Worm (Caenorhabditis elegans) whole organism, L1 larva: ENCODE measurements around the gene srh-56.

Source experiments
- fos-1 ChIP-seq: fragments of 150-350 bp; optimal IDR thresholded peaks from 2 replicates; lab custom pipeline; 2014; ENCODE audit warnings: missing biosample characterization, missing genetic modification characterization
- nhr-85 ChIP-seq: sonication (generic microtip); peaks from one replicate; lab custom pipeline; 2016; ENCODE audit warnings: missing genetic modification characterization, inconsistent platforms, missing compliant biosample characterization

DNA sequence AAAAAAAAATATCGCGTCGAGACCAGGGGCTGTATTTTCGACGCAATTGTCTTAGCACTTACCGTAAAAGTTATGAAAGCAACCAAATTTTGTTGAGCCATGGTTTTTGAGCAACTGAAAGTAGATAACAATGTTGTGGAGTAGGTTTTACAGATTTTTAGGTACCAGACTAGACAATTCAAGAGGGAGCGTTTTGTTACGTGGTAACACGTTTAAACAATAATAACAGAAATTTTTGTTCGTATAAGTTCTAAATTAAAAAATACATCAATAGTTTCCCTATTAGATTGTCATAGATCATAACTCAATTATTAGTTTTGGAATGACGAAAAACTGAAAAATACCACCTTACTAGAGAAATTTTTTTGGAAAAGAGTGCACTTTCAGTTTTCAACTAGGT lies 21.7 kb upstream of the srh-56 start, which contains the start of gene srx-24:
- TF ChIP-seq nhr-85 (no peak), fos-1 (tag; lab: Kevin White, UChicago) (no peak)
